Worm (Caenorhabditis elegans) whole organism, young adult: ENCODE measurements around the gene F52G3.8.

Experiments used
- C17E4.6 ChIP-seq: fragments of 200-800 bp; sonication (Bioruptor generic); IDR thresholded peaks from 2 replicates; pipeline ENCODE4 v1.3.6; 2022; ENCODE audit warnings: missing genetic modification reagents, missing genetic modification characterization, missing compliant biosample characterization
- F55B11.4 ChIP-seq: sonication (generic microtip); optimal IDR thresholded peaks from 2 replicates; lab custom pipeline; 2016; ENCODE audit warnings: missing compliant biosample characterization, missing genetic modification characterization, borderline replicate concordance; ENCODE audit not compliant: insufficient read depth
- ama-1 ChIP-seq, 3 experiments: fragments of 150-350 bp in 1 of 3; sonication (generic microtip) in 2 of 3; optimal IDR thresholded peaks; 2 replicates each; lab custom pipeline; 2014 to 2018; ENCODE audit warnings: missing biosample characterization in 2 of 3, missing genetic modification characterization in 2 of 3, missing genetic modification reagents in 2 of 3
- egl-44 ChIP-seq: fragments of 200-800 bp; sonication (Bioruptor generic); IDR thresholded peaks from 2 replicates; pipeline ENCODE4 v1.3.6; 2022; ENCODE audit warnings: missing genetic modification reagents, missing genetic modification characterization, missing compliant biosample characterization
- hrde-1 ChIP-seq: sonication (generic microtip); optimal IDR thresholded peaks from 2 replicates; lab custom pipeline; 2016; ENCODE audit warnings: missing genetic modification characterization, mild to moderate bottlenecking, missing compliant biosample characterization, moderate library complexity, missing genotype, missing genetic modification reagents, borderline replicate concordance
- madf-8 ChIP-seq: fragments of 200-800 bp; sonication (Bioruptor generic); conservative IDR thresholded peaks from 2 replicates; pipeline ENCODE4 v1.3.6; 2022; ENCODE audit warnings: missing genetic modification reagents, missing genetic modification characterization, missing compliant biosample characterization
- pha-4 ChIP-seq: fragments of 150-350 bp; sonication (generic microtip); optimal IDR thresholded peaks from 2 replicates; lab custom pipeline; 2014; ENCODE audit warnings: missing biosample characterization, missing genetic modification reagents, missing genetic modification characterization

DNA sequence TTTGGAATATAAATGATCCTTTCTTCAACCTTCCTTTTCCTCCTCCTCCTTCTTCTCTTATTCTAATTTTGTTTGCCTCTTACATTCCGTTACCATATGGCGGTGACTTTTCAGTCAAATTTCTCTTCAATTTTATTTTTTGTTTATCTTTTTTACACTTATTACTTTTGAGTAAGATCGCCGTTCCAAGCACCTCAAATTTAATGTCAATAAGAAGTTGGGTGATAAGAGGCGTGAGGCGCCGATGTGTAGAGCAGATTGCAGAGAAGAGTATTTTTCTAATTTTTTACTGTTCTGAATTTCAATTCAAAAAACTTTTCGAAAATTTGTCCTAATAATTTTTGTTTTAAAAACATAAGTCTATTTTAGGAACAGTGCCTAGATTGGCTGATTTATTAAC is 41.7 kb upstream of the F52G3.8 start:
- TF ChIP-seq hrde-1 (no peak), ama-1 (optimal IDR thresholded peaks at IDR 0.05; lab: Kevin White, UChicago) (no peak), ama-1 (GFP tag; optimal IDR thresholded peaks at IDR 0.05; lab: Kevin White, UChicago) (no peak), egl-44 (GFP tag; lab: Robert Waterston, UW) (no peak), F55B11.4 (tag; lab: Kevin White, UChicago) (no peak), madf-8 (GFP tag; lab: Robert Waterston, UW) (no peak), C17E4.6 (GFP tag; lab: Robert Waterston, UW) (no peak), pha-4 (tag; lab: Kevin White, UChicago) (no peak)
